Worm (Caenorhabditis elegans) whole organism, L4 larva: Measurements from ENCODE around the gene clc-1.

ENCODE experiments used
- F49E8.2 ChIP-seq: sonication (generic microtip); optimal IDR thresholded peaks from 2 replicates; lab custom pipeline; 2016; ENCODE audit warnings: missing compliant biosample characterization, mild to moderate bottlenecking, missing genetic modification characterization, borderline replicate concordance
- R02D3.7 ChIP-seq: fragments of 150-350 bp; sonication (generic microtip); optimal IDR thresholded peaks from 3 replicates; lab custom pipeline; 2014; ENCODE audit warnings: missing biosample characterization, missing genetic modification characterization
- T26A8.4 ChIP-seq: fragments of 200-800 bp; sonication (Bioruptor generic); IDR thresholded peaks from 2 replicates; pipeline ENCODE4 v1.3.6; 2022; ENCODE audit warnings: missing genetic modification characterization, missing compliant biosample characterization
- Y5F2A.4 ChIP-seq: fragments of 200-800 bp; sonication (Bioruptor generic); optimal IDR thresholded peaks from 2 replicates; lab custom pipeline; 2018; ENCODE audit warnings: mild to moderate bottlenecking, missing genetic modification characterization, missing compliant biosample characterization
- ZK337.2 ChIP-seq: fragments of 200-800 bp; sonication (Bioruptor generic); IDR thresholded peaks from 2 replicates; pipeline ENCODE4 v1.3.6; 2022; ENCODE audit warnings: missing genetic modification reagents, missing genetic modification characterization, missing compliant biosample characterization
- aha-1 ChIP-seq: fragments of 150-350 bp; peaks from one replicate; lab custom pipeline; 2014; ENCODE audit warnings: missing biosample characterization, missing genetic modification characterization
- arid-1 ChIP-seq: fragments of 200-800 bp; sonication (Bioruptor generic); conservative IDR thresholded peaks from 2 replicates; pipeline ENCODE4 v1.3.6; 2022; ENCODE audit warnings: missing genetic modification reagents, missing genetic modification characterization, missing compliant biosample characterization
- ceh-32 ChIP-seq: sonication (generic microtip); optimal IDR thresholded peaks from 2 replicates; lab custom pipeline; 2016; ENCODE audit warnings: mild to moderate bottlenecking, missing genetic modification characterization, missing compliant biosample characterization; ENCODE audit not compliant: poor library complexity
- ceh-44 ChIP-seq: fragments of 200-800 bp; sonication (Bioruptor generic); IDR thresholded peaks from 2 replicates; pipeline ENCODE4 v1.3.6; 2022; ENCODE audit warnings: missing genetic modification reagents, missing genetic modification characterization, missing compliant biosample characterization
- ceh-62 ChIP-seq: sonication (generic microtip); optimal IDR thresholded peaks from 2 replicates; lab custom pipeline; 2017; ENCODE audit warnings: missing biosample characterization, missing genetic modification characterization
- ceh-82 ChIP-seq: sonication (generic microtip); optimal IDR thresholded peaks from 2 replicates; lab custom pipeline; 2017; ENCODE audit warnings: missing biosample characterization, missing genetic modification characterization
- ctbp-1 ChIP-seq: fragments of 200-800 bp; sonication (Bioruptor generic); IDR thresholded peaks from 2 replicates; pipeline ENCODE4 v1.3.6; 2022; ENCODE audit warnings: missing genetic modification reagents, missing genetic modification characterization, missing compliant biosample characterization
- daf-16 ChIP-seq, 3 experiments: sonication (generic microtip); optimal IDR thresholded peaks; 2 replicates each; lab custom pipeline; 2016 to 2017; ENCODE audit warnings: missing genetic modification characterization in 3 of 3, missing genetic modification reagents in 3 of 3, mild to moderate bottlenecking in 2 of 3, missing compliant biosample characterization in 2 of 3, missing biosample characterization in 1 of 3, moderate library complexity in 1 of 3
- daf-19 ChIP-seq: fragments of 200-800 bp; sonication (Bioruptor generic); conservative IDR thresholded peaks from 2 replicates; pipeline ENCODE4 v1.3.6; 2022; ENCODE audit warnings: missing genetic modification characterization, missing compliant biosample characterization
- dmd-6 ChIP-seq: fragments of 200-800 bp; sonication (Bioruptor generic); IDR thresholded peaks from 2 replicates; pipeline ENCODE4 v1.3.6; 2022; ENCODE audit warnings: missing genetic modification reagents, missing genetic modification characterization, missing compliant biosample characterization
- dmd-8 ChIP-seq: fragments of 200-800 bp; sonication (Bioruptor generic); IDR thresholded peaks from 2 replicates; pipeline ENCODE4 v1.3.6; 2022; ENCODE audit warnings: missing genetic modification characterization, missing compliant biosample characterization
- hlh-11 ChIP-seq: fragments of 200-800 bp; sonication (Bioruptor generic); optimal IDR thresholded peaks from 2 replicates; lab custom pipeline; 2018; ENCODE audit warnings: mild to moderate bottlenecking, missing genetic modification characterization, missing compliant biosample characterization
- hmg-1.1 ChIP-seq: fragments of 200-800 bp; sonication (Bioruptor generic); IDR thresholded peaks from 2 replicates; pipeline ENCODE4 v1.3.6; 2022; ENCODE audit warnings: missing genetic modification reagents, missing genetic modification characterization, missing compliant biosample characterization
- lim-7 ChIP-seq: fragments of 200-800 bp; sonication (Bioruptor generic); IDR thresholded peaks from 2 replicates; pipeline ENCODE4 v1.3.6; 2022; ENCODE audit warnings: missing genetic modification characterization, missing compliant biosample characterization
- lin-1 ChIP-seq: fragments of 200-800 bp; sonication (Bioruptor generic); IDR thresholded peaks from 2 replicates; pipeline ENCODE4 v1.3.6; 2022; ENCODE audit warnings: missing genetic modification reagents, missing genetic modification characterization, missing compliant biosample characterization
- lsy-2 ChIP-seq, 2 experiments: fragments of 150-350 bp in 1 of 2; sonication (generic microtip) in 1 of 2; optimal IDR thresholded peaks; 2 replicates each; lab custom pipeline; 2014 to 2017; ENCODE audit warnings: missing biosample characterization in 2 of 2, missing genetic modification characterization in 2 of 2
- mep-1 ChIP-seq: fragments of 150-350 bp; sonication (generic microtip); optimal IDR thresholded peaks from 3 replicates; lab custom pipeline; 2014; ENCODE audit warnings: missing biosample characterization, missing genetic modification characterization
- mes-2 ChIP-seq: sonication (generic microtip); optimal IDR thresholded peaks from 2 replicates; lab custom pipeline; 2016; ENCODE audit warnings: missing genotype, mild to moderate bottlenecking, missing genetic modification characterization, missing compliant biosample characterization; ENCODE audit not compliant: poor library complexity, severe bottlenecking
- mxl-2 ChIP-seq: fragments of 200-800 bp; sonication (Bioruptor generic); conservative IDR thresholded peaks from 2 replicates; pipeline ENCODE4 v1.3.6; 2022; ENCODE audit warnings: missing genetic modification reagents, missing genetic modification characterization, missing compliant biosample characterization
- nhr-102 ChIP-seq: sonication (generic microtip); optimal IDR thresholded peaks from 2 replicates; lab custom pipeline; 2016; ENCODE audit warnings: mild to moderate bottlenecking, missing genetic modification characterization, moderate library complexity, missing compliant biosample characterization
- nhr-48 ChIP-seq: sonication (generic microtip); optimal IDR thresholded peaks from 2 replicates; lab custom pipeline; 2016; ENCODE audit warnings: mild to moderate bottlenecking, missing genetic modification characterization, missing compliant biosample characterization
- nhr-6 ChIP-seq: fragments of 150-350 bp; optimal IDR thresholded peaks from 2 replicates; lab custom pipeline; 2014; ENCODE audit warnings: missing biosample characterization, missing genetic modification characterization
- nhr-77 ChIP-seq: fragments of 150-350 bp; optimal IDR thresholded peaks from 2 replicates; lab custom pipeline; 2014; ENCODE audit warnings: missing biosample characterization, missing genetic modification characterization
- snpc-1.2 ChIP-seq: fragments of 200-800 bp; sonication (Bioruptor generic); IDR thresholded peaks from 2 replicates; pipeline ENCODE4 v1.3.6; 2022; ENCODE audit warnings: missing genetic modification reagents, missing genetic modification characterization, missing compliant biosample characterization
- tra-1 ChIP-seq: fragments of 200-800 bp; sonication (Bioruptor generic); IDR thresholded peaks from 2 replicates; pipeline ENCODE4 v1.3.6; 2022; ENCODE audit warnings: missing genetic modification reagents, missing genetic modification characterization, missing compliant biosample characterization
- unc-130 ChIP-seq: sonication (generic microtip); optimal IDR thresholded peaks from 2 replicates; lab custom pipeline; 2016; ENCODE audit warnings: missing genetic modification reagents, missing genetic modification characterization, missing compliant biosample characterization
- unc-62 ChIP-seq, 3 experiments: fragments of 150-350 bp in 1 of 3; sonication (generic microtip); optimal IDR thresholded peaks in 2 of 3; peaks in 1 of 3; 1 replicate in 1 of 3; 2 replicates in 2 of 3; lab custom pipeline; 2014 to 2017; ENCODE audit warnings: missing biosample characterization in 3 of 3, missing genetic modification characterization in 3 of 3, missing genetic modification reagents in 3 of 3, missing genotype in 1 of 3

clc-1 gene

DNA sequence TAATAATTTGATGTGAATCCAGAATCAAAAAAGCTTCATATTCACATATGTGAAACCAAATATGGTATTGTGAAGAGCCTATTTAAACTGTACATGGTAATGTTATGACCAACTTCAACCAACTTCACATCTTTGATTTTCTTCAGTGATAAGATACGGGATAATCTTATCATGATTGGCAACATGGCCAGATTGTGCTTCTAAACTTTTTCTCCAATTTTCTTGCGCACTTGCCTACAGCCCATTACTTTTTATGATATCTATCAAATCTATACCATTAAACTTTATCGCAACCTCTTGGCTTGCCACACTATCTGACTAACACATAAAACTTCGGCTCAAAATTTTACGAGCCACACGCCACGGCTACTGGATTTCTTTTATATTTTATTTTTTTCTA, 14.8 kb upstream of the clc-1 start:
- TF ChIP-seq nhr-6 (no peak), lin-1 (no peak), unc-130 (GFP tag; lab: Kevin White, UChicago) (no peak), daf-16 (GFP tag; optimal IDR thresholded peaks at IDR 0.05; lab: Kevin White, UChicago) (no peak), daf-16 (tag; optimal IDR thresholded peaks at IDR 0.05; lab: Kevin White, UChicago) (no peak), F49E8.2 (tag; lab: Kevin White, UChicago) (no peak), Y5F2A.4 (GFP tag; lab: Kevin White, UChicago) (no peak), mxl-2 (GFP tag; lab: Robert Waterston, UW) (no peak), ctbp-1 (no peak), mep-1 (tag; lab: Kevin White, UChicago) (no peak), ceh-44 (GFP tag; lab: Robert Waterston, UW) (no peak), arid-1 (GFP tag; lab: Robert Waterston, UW) (no peak), ceh-82 (tag; lab: Kevin White, UChicago) (no peak), T26A8.4 (GFP tag; lab: Robert Waterston, UW) (no peak), nhr-102 (tag; lab: Kevin White, UChicago) (no peak), ZK337.2 (no peak), tra-1 (GFP tag; lab: Robert Waterston, UW) (no peak), daf-19 (no peak), mes-2 (tag; lab: Kevin White, UChicago) (no peak), ceh-62 (no peak)

DNA sequence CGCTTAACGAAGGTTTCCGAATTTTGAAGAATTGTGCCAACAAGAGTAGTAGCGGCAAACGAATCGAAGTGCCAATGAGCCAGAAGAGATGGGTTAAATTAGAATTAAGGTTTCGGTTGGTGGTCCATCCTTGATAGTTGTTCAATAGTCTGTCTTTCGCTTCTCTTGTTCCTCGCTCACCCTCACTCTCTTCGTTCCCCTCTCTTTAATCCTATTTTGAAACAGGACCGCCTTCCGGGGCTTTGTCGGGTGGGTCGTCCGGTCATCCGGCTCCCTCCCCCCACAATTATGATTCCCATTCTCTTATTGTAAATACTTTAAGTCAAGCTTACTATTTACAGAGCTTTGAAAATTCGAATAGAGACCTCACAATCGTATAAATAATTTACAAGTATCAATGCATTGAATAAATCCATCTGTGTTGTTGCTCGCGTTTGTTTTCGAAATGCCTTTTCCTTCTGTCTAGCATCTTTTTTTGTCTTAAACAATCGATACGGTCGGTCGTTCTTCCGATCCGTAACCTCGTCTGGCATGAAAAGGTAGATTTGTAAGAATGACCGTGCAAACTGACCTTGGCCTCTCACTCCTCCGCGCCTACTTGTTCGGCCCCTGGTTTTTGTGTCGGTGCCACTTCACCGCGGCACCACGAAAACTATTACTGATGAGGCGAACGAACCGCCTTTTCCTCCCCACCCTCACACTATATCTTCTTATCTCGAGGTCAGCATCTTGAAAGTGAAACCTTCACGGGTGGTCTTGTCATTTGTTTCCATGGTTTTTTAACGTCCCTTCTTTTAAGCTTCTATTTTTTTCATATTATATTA, 13.9 kb upstream of the clc-1 start:
- TF ChIP-seq aha-1 (tag; lab: Kevin White, UChicago): peak; percentile 93
- TF ChIP-seq ZK337.2: no peak
- peak in 1 of 2 experiments; percentile 38 for TF ChIP-seq unc-62 (GFP tag; optimal IDR thresholded peaks at IDR 0.05 in 1 of 2; lab: Kevin White, UChicago)
- TF ChIP-seq unc-62 (tag; optimal IDR thresholded peaks at IDR 0.05; lab: Kevin White, UChicago): no peak
- TF ChIP-seq, all 104 proteins: peak for 2

DNA sequence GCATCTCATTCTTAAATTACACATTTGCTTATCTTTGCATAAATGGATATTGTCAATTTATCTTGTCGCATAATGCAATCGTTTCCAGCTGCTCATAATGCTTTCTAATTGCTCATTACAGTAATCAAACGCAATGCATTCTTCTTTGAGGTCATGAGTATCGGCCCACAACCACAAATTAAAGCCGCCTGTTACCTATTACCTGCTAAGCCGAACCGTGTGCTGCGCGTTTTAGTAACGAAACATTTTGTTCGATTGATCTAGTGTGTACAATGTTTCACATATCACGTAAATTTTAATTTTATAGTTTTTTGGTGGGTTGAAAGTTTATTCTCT, 13.3 kb upstream of the clc-1 start:
- TF ChIP-seq unc-62 (GFP tag; optimal IDR thresholded peaks at IDR 0.05 in 1 of 2; lab: Kevin White, UChicago) (peak in 1 of 2 experiments; percentile 51), unc-62 (tag; optimal IDR thresholded peaks at IDR 0.05; lab: Kevin White, UChicago) (no peak), nhr-48 (tag; lab: Kevin White, UChicago) (no peak), dmd-6 (no peak), R02D3.7 (tag; lab: Kevin White, UChicago) (no peak), dmd-8 (GFP tag; lab: Robert Waterston, UW) (no peak), lsy-2 (tag; optimal IDR thresholded peaks at IDR 0.05; lab: Kevin White, UChicago) (no peak), hlh-11 (tag; lab: Kevin White, UChicago) (no peak), hmg-1.1 (GFP tag; lab: Robert Waterston, UW) (no peak), ceh-32 (tag; lab: Kevin White, UChicago) (no peak), snpc-1.2 (GFP tag; lab: Robert Waterston, UW) (no peak), daf-19 (no peak), nhr-102 (tag; lab: Kevin White, UChicago) (no peak), mes-2 (tag; lab: Kevin White, UChicago) (no peak), mep-1 (tag; lab: Kevin White, UChicago) (no peak), aha-1 (tag; lab: Kevin White, UChicago) (peak; percentile 64), nhr-77 (no peak), lim-7 (GFP tag; lab: Robert Waterston, UW) (no peak)
